Fruit fly (Drosophila melanogaster): ENCODE data around the gene CG13083.

The CG13083 gene

dm6 chr2L:19480406-19481334 is 6.6 kb upstream of the CG13083 start (continued):
- TF ChIP-seq tio (GFP tag; optimal IDR thresholded peaks at IDR 0.05) (no peak), nmo (GFP tag; optimal IDR thresholded peaks at IDR 0.05) (peak; percentile 32), ase (GFP tag; IDR thresholded peaks at IDR 0.05) (no peak), mld (GFP tag; IDR thresholded peaks at IDR 0.05; ENCODE audit: partially characterized antibody) (no peak), hkb (optimal IDR thresholded peaks at IDR 0.05) (no peak), hkb (GFP tag; IDR thresholded peaks at IDR 0.05) (peak; percentile 36; the same call in 1 of the 2 replicates), D19B (GFP tag; optimal IDR thresholded peaks at IDR 0.05) (peak; percentile 48), CG1233 (GFP tag; optimal IDR thresholded peaks at IDR 0.05) (no peak), Ptx1 (GFP tag; IDR thresholded peaks at IDR 0.05) (no peak), CG14860 (GFP tag; IDR thresholded peaks at IDR 0.05; ENCODE audit: partially characterized antibody) (0 out of 3 replicates have a peak, but pooled peaks have one; percentile 32), CG16813 (GFP tag; IDR thresholded peaks at IDR 0.05; ENCODE audit: partially characterized antibody) (peak; percentile 41; the same call in 1 of the 3 replicates), dysf (GFP tag; IDR thresholded peaks at IDR 0.05) (0 out of 3 replicates have a peak, but pooled peaks have one; percentile 29), CG4282 (GFP tag; optimal IDR thresholded peaks at IDR 0.05) (no peak), Hr39 (optimal IDR thresholded peaks at IDR 0.05) (peak; percentile 68), sna (GFP tag; IDR thresholded peaks at IDR 0.05; ENCODE audit: partially characterized antibody) (0 out of 2 replicates have a peak, but pooled peaks have one; percentile 27), gce (GFP tag; IDR thresholded peaks at IDR 0.05) (no peak), CG4707 (GFP tag; optimal IDR thresholded peaks at IDR 0.05) (no peak), CG10979 (tag; optimal IDR thresholded peaks at IDR 0.05) (peak; percentile 8), Drgx (GFP tag; IDR thresholded peaks at IDR 0.05) (no peak), NK7.1 (GFP tag; optimal IDR thresholded peaks at IDR 0.05) (no peak), cas (GFP tag; IDR thresholded peaks at IDR 0.05) (no peak), Dll (GFP tag; IDR thresholded peaks at IDR 0.05; ENCODE audit: partially characterized antibody) (0 out of 4 replicates have a peak, but pooled peaks have one; percentile 15), B-H1 (GFP tag; IDR thresholded peaks at IDR 0.05) (no peak), bsh (GFP tag; optimal IDR thresholded peaks at IDR 0.05) (peak in 1 of 2 experiments; percentile 23), bbx (GFP tag; IDR thresholded peaks at IDR 0.05; ENCODE audit: partially characterized antibody) (peak; percentile 23; the same call in 1 of the 2 replicates), scrt (GFP tag; optimal IDR thresholded peaks at IDR 0.05) (peak; percentile 28), repo (GFP tag; optimal IDR thresholded peaks at IDR 0.05) (no peak), lola (GFP tag; optimal IDR thresholded peaks at IDR 0.05) (peak in 1 of 3 experiments; percentile 53), CG11093 (GFP tag; IDR thresholded peaks at IDR 0.05) (no peak), slp2 (GFP tag; optimal IDR thresholded peaks at IDR 0.05) (no peak), usp (GFP tag; optimal IDR thresholded peaks at IDR 0.05) (no peak), nerfin-1 (tag; optimal IDR thresholded peaks at IDR 0.05) (peak; percentile 93), Hey (tag; optimal IDR thresholded peaks at IDR 0.05) (peak; percentile 17), Poxn (GFP tag; IDR thresholded peaks at IDR 0.05) (no peak), CG32767 (GFP tag; IDR thresholded peaks at IDR 0.05) (no peak), zen (tag; optimal IDR thresholded peaks at IDR 0.05) (no peak), D (optimal IDR thresholded peaks at IDR 0.05) (no peak), D (GFP tag; optimal IDR thresholded peaks at IDR 0.05) (no peak), Fer1 (GFP tag; optimal IDR thresholded peaks at IDR 0.05) (no peak), gfzf (GFP tag; optimal IDR thresholded peaks at IDR 0.05) (no peak), fu2 (GFP tag; optimal IDR thresholded peaks at IDR 0.05) (no peak), abd-A (tag; optimal IDR thresholded peaks at IDR 0.05) (peak; percentile 43), slbo (GFP tag; IDR thresholded peaks at IDR 0.05) (no peak), CG18262 (tag; optimal IDR thresholded peaks at IDR 0.05) (peak; percentile 53), crol (GFP tag; IDR thresholded peaks at IDR 0.05) (peak; percentile 74), pb (GFP tag; optimal IDR thresholded peaks at IDR 0.05) (no peak), CG6791 (GFP tag; IDR thresholded peaks at IDR 0.05; ENCODE audit: partially characterized antibody) (peak; percentile 67), CG12391 (tag; optimal IDR thresholded peaks at IDR 0.05) (no peak)

Data from whole organism, embryonic.